Fruit fly (Drosophila melanogaster) whole organism, embryonic: ENCODE results near the gene nAChRbeta1.

Experiments used
- Atf-2 ChIP-seq: fragments of 200-800 bp; sonication (Bioruptor generic); optimal IDR thresholded peaks from 2 replicates; lab custom pipeline; 2016; ENCODE audit warnings: missing biosample characterization, missing genetic modification characterization
- Blimp-1 ChIP-seq: fragments of 200-800 bp; sonication (Bioruptor generic); optimal IDR thresholded peaks from 3 replicates; lab custom pipeline; 2018; ENCODE audit warnings: missing biosample characterization, missing genetic modification characterization, mild to moderate bottlenecking, moderate library complexity, missing genetic modification reagents
- CG10147 ChIP-seq: fragments of 200-800 bp; sonication (Bioruptor generic); optimal IDR thresholded peaks from 2 replicates; lab custom pipeline; 2019; ENCODE audit warnings: missing biosample characterization, mild to moderate bottlenecking, missing genetic modification characterization, moderate library complexity
- CG1024 ChIP-seq: fragments of 200-800 bp; sonication (Bioruptor generic); IDR thresholded peaks from 2 replicates; pipeline ENCODE4 v1.3.6; 2022; ENCODE audit warnings: missing biosample characterization, missing genetic modification characterization
- CG11456 ChIP-seq: fragments of 200-800 bp; sonication (Bioruptor generic); IDR thresholded peaks from 3 replicates; pipeline ENCODE4 v1.3.6; 2022; ENCODE audit warnings: missing biosample characterization, missing genetic modification characterization
- CG13424 ChIP-seq: fragments of 200-800 bp; sonication (Bioruptor generic); optimal IDR thresholded peaks from 2 replicates; lab custom pipeline; 2019; ENCODE audit warnings: missing biosample characterization, mild to moderate bottlenecking, missing genetic modification characterization, moderate library complexity
- CG13894 ChIP-seq: fragments of 200-800 bp; sonication (Bioruptor generic); optimal IDR thresholded peaks from 3 replicates; lab custom pipeline; 2018; ENCODE audit warnings: missing biosample characterization, mild to moderate bottlenecking, missing genetic modification characterization, moderate library complexity
- CG14965 ChIP-seq: fragments of 200-800 bp; sonication (Bioruptor generic); optimal IDR thresholded peaks from 2 replicates; lab custom pipeline; 2016; ENCODE audit warnings: missing biosample characterization, missing genetic modification characterization, borderline replicate concordance
- CG15011 ChIP-seq: fragments of 200-800 bp; sonication (Bioruptor generic); optimal IDR thresholded peaks from 3 replicates; lab custom pipeline; 2018; ENCODE audit warnings: missing biosample characterization, mild to moderate bottlenecking, missing genetic modification characterization
- CG17912 ChIP-seq: fragments of 200-800 bp; sonication (Bioruptor generic); optimal IDR thresholded peaks from 2 replicates; lab custom pipeline; 2018; ENCODE audit warnings: missing biosample characterization, mild to moderate bottlenecking, missing genetic modification characterization
- CG18476 ChIP-seq: fragments of 200-800 bp; sonication (Bioruptor generic); optimal IDR thresholded peaks from 2 replicates; lab custom pipeline; 2016; ENCODE audit warnings: missing biosample characterization, mild to moderate bottlenecking, missing genetic modification characterization
- CG2120 ChIP-seq: fragments of 200-800 bp; sonication (Bioruptor generic); optimal IDR thresholded peaks from 3 replicates; lab custom pipeline; 2016; ENCODE audit warnings: missing biosample characterization, missing genetic modification characterization
- CG32772 ChIP-seq: fragments of 200-800 bp; sonication (Bioruptor generic); IDR thresholded peaks from 2 replicates; pipeline ENCODE4 v1.3.6; 2022; ENCODE audit warnings: missing biosample characterization, missing genetic modification characterization
- CG8359 ChIP-seq: fragments of 200-800 bp; sonication (Bioruptor generic); optimal IDR thresholded peaks from 2 replicates; lab custom pipeline; 2017; ENCODE audit warnings: missing biosample characterization, mild to moderate bottlenecking, missing genetic modification characterization, borderline replicate concordance
- CG8944 ChIP-seq: fragments of 200-800 bp; sonication (Bioruptor generic); optimal IDR thresholded peaks from 3 replicates; lab custom pipeline; 2016; ENCODE audit warnings: missing biosample characterization, missing genetic modification characterization
- CG9609 ChIP-seq: fragments of 200-800 bp; sonication (Bioruptor generic); optimal IDR thresholded peaks from 3 replicates; lab custom pipeline; 2016; ENCODE audit warnings: missing biosample characterization, missing genetic modification characterization
- CoRest ChIP-seq: fragments of 200-800 bp; sonication (Bioruptor generic); optimal IDR thresholded peaks from 3 replicates; lab custom pipeline; 2018; ENCODE audit warnings: missing biosample characterization, mild to moderate bottlenecking, missing genetic modification characterization, moderate library complexity
- CrebB ChIP-seq: fragments of 200-800 bp; sonication (Bioruptor generic); optimal IDR thresholded peaks from 3 replicates; lab custom pipeline; 2018; ENCODE audit warnings: missing biosample characterization, mild to moderate bottlenecking, missing genetic modification characterization
- Deaf1 ChIP-seq: fragments of 200-800 bp; optimal IDR thresholded peaks from 3 replicates; lab custom pipeline; 2019; ENCODE audit warnings: missing biosample characterization, mild to moderate bottlenecking, missing genetic modification characterization, moderate library complexity
- Dek ChIP-seq: fragments of 200-800 bp; sonication (Bioruptor generic); optimal IDR thresholded peaks from 3 replicates; lab custom pipeline; 2019; ENCODE audit warnings: missing biosample characterization, mild to moderate bottlenecking, missing genetic modification characterization, moderate library complexity
- Dll ChIP-seq: fragments of 200-800 bp; sonication (Bioruptor generic); IDR thresholded peaks from 4 replicates; pipeline ENCODE4 v1.3.6; 2022; ENCODE audit warnings: missing biosample characterization, missing genetic modification characterization; ENCODE audit not compliant: partially characterized antibody
- Doc3 ChIP-seq: fragments of 200-800 bp; sonication (Bioruptor generic); IDR thresholded peaks from 3 replicates; pipeline ENCODE4 v1.3.6; 2022; ENCODE audit warnings: missing biosample characterization, missing genetic modification characterization; ENCODE audit not compliant: partially characterized antibody
- Elba2 ChIP-seq: fragments of 200-800 bp; sonication (Bioruptor generic); optimal IDR thresholded peaks from 3 replicates; lab custom pipeline; 2016; ENCODE audit warnings: missing biosample characterization, missing genetic modification characterization
- Fer3 ChIP-seq: fragments of 200-800 bp; sonication (Bioruptor generic); optimal IDR thresholded peaks from 2 replicates; lab custom pipeline; 2018; ENCODE audit warnings: missing biosample characterization, mild to moderate bottlenecking, missing genetic modification characterization, moderate library complexity
- HLHmδ ChIP-seq: fragments of 200-800 bp; sonication (Bioruptor generic); optimal IDR thresholded peaks from 2 replicates; lab custom pipeline; 2018; ENCODE audit warnings: missing biosample characterization, mild to moderate bottlenecking, missing genetic modification characterization, moderate library complexity
- Hand ChIP-seq: fragments of 200-800 bp; sonication (Bioruptor generic); optimal IDR thresholded peaks from 2 replicates; lab custom pipeline; 2017; ENCODE audit warnings: mild to moderate bottlenecking, missing biosample characterization, missing genetic modification reagents, missing genetic modification characterization
- Hr51 ChIP-seq, 2 experiments: fragments of 200-800 bp; sonication (Bioruptor generic); optimal IDR thresholded peaks; 2 replicates in 1 of 2; 3 replicates in 1 of 2; lab custom pipeline; 2016 to 2018; ENCODE audit warnings: missing biosample characterization in 2 of 2, missing genetic modification characterization in 2 of 2, mild to moderate bottlenecking in 1 of 2, moderate library complexity in 1 of 2
- Lim3 ChIP-seq: fragments of 200-800 bp; sonication (Bioruptor generic); IDR thresholded peaks from 2 replicates; pipeline ENCODE4 v1.3.6; 2022; ENCODE audit warnings: missing biosample characterization, missing genetic modification characterization
- Rx ChIP-seq: fragments of 200-800 bp; sonication (Bioruptor generic); IDR thresholded peaks from 2 replicates; pipeline ENCODE4 v1.3.6; 2022; ENCODE audit warnings: missing biosample characterization, missing genetic modification characterization
- Side ChIP-seq: fragments of 200-800 bp; sonication (Bioruptor generic); optimal IDR thresholded peaks from 2 replicates; lab custom pipeline; 2016; ENCODE audit warnings: missing biosample characterization, missing genetic modification characterization
- Spps ChIP-seq: fragments of 200-800 bp; sonication (Bioruptor generic); optimal IDR thresholded peaks from 2 replicates; lab custom pipeline; 2018; ENCODE audit warnings: missing biosample characterization, mild to moderate bottlenecking, missing genetic modification characterization
- YL-1 ChIP-seq: fragments of 200-800 bp; sonication (Bioruptor generic); optimal IDR thresholded peaks from 3 replicates; lab custom pipeline; 2017; ENCODE audit warnings: missing biosample characterization, mild to moderate bottlenecking, missing genetic modification characterization
- ap ChIP-seq: fragments of 200-800 bp; sonication (Bioruptor generic); IDR thresholded peaks from 2 replicates; pipeline ENCODE4 v1.3.6; 2022; ENCODE audit warnings: missing biosample characterization, missing genetic modification characterization
- ato ChIP-seq: fragments of 200-800 bp; sonication (Bioruptor generic); IDR thresholded peaks from 2 replicates; pipeline ENCODE4 v1.3.6; 2022; ENCODE audit warnings: missing biosample characterization, missing genetic modification characterization; ENCODE audit not compliant: partially characterized antibody
- cg ChIP-seq: fragments of 200-800 bp; sonication (Bioruptor generic); optimal IDR thresholded peaks from 3 replicates; lab custom pipeline; 2019; ENCODE audit warnings: missing biosample characterization, mild to moderate bottlenecking, missing genetic modification characterization, moderate library complexity
- cwo ChIP-seq: fragments of 200-800 bp; sonication (Bioruptor generic); optimal IDR thresholded peaks from 3 replicates; lab custom pipeline; 2017; ENCODE audit warnings: missing biosample characterization, missing genetic modification characterization, mild to moderate bottlenecking, moderate library complexity, missing genetic modification reagents
- ken ChIP-seq: fragments of 200-800 bp; sonication (Bioruptor generic); IDR thresholded peaks from 3 replicates; pipeline ENCODE4 v1.3.6; 2022; ENCODE audit warnings: missing biosample characterization, missing genetic modification characterization
- lab ChIP-seq: fragments of 200-800 bp; sonication (Bioruptor generic); optimal IDR thresholded peaks from 3 replicates; lab custom pipeline; 2017; ENCODE audit warnings: missing biosample characterization, missing genetic modification characterization, mild to moderate bottlenecking, moderate library complexity, missing genetic modification reagents
- odd ChIP-seq: fragments of 200-800 bp; sonication (Bioruptor generic); optimal IDR thresholded peaks from 2 replicates; lab custom pipeline; 2017; ENCODE audit warnings: missing biosample characterization, mild to moderate bottlenecking, missing genetic modification characterization
- ranshi ChIP-seq: fragments of 200-800 bp; sonication (Bioruptor generic); IDR thresholded peaks from 2 replicates; pipeline ENCODE4 v1.3.6; 2022; ENCODE audit warnings: missing biosample characterization, missing genetic modification characterization
- tio ChIP-seq: fragments of 200-800 bp; sonication (Bioruptor generic); optimal IDR thresholded peaks from 2 replicates; lab custom pipeline; 2017; ENCODE audit warnings: missing biosample characterization, missing genetic modification characterization, inconsistent platforms

nAChRbeta1 gene

DNA sequence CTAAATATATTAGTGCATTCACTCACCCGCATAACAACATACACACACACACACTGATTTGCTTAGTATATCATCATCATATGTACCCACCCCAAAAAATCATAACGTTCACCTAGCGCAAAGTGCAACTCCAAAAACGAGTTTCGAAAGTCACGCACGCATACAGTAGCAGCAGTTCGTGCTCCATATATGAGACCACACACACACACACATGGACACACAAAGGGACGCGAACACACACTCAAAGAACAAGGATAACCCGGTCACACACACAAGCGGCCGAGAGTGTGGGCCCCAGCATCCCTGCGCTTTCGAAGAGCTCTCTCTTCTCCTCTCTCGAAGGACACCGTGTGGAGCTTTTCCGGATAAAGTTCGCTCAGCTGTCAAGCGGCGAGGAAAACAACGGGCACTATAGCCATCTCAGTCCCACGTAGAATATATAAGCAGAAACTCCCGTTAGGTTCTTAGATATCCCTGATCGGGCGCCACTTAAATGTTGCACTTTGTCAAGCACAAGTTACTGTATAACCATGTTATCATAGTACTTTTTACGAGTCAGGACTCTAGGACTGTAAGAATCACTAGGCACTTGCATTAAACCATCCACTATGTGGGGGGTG lies 2.1 kb downstream of the nAChRbeta1 start (continued):
- TF ChIP-seq CG1024 (GFP tag; lab: Robert Waterston, UW) (no peak), CG8359 (GFP tag; lab: Kevin White, UChicago) (no peak), cwo (GFP tag; lab: Kevin White, UChicago) (no peak), CG8944 (GFP tag; lab: Kevin White, UChicago) (no peak), Hr51 (GFP tag; optimal IDR thresholded peaks at IDR 0.05; lab: Kevin White, UChicago) (no peak), CG13894 (tag; lab: Kevin White, UChicago) (peak; percentile 83), CrebB (no peak), Deaf1 (tag; lab: Kevin White, UChicago) (peak; percentile 55), Dll (GFP tag; lab: Robert Waterston, UW) (no peak), lab (GFP tag; lab: Kevin White, UChicago) (no peak), Doc3 (GFP tag; lab: Robert Waterston, UW) (no peak), Side (GFP tag; lab: Kevin White, UChicago) (no peak), CG15011 (GFP tag; lab: Kevin White, UChicago) (no peak), Spps (tag; lab: Kevin White, UChicago) (no peak), ap (GFP tag; lab: Robert Waterston, UW) (no peak), Hand (no peak), ranshi (no peak), CG32772 (no peak), Fer3 (no peak), CG13424 (tag; lab: Kevin White, UChicago) (no peak), CG17912 (GFP tag; lab: Kevin White, UChicago) (no peak), YL-1 (GFP tag; lab: Kevin White, UChicago) (no peak), CoRest (tag; lab: Kevin White, UChicago) (no peak), CG10147 (GFP tag; lab: Kevin White, UChicago) (no peak), Elba2 (GFP tag; lab: Kevin White, UChicago) (no peak), Dek (tag; lab: Kevin White, UChicago) (no peak), CG14965 (GFP tag; lab: Kevin White, UChicago) (no peak), Atf-2 (GFP tag; lab: Kevin White, UChicago) (no peak), CG9609 (no peak), cg (GFP tag; lab: Kevin White, UChicago) (peak; percentile 58), ato (GFP tag; lab: Robert Waterston, UW) (no peak), Lim3 (GFP tag; lab: Robert Waterston, UW) (no peak), CG2120 (GFP tag; lab: Kevin White, UChicago) (no peak), CG11456 (0 out of 3 replicates have a peak, but pooled peaks have one; percentile 37), CG18476 (GFP tag; lab: Kevin White, UChicago) (no peak), odd (GFP tag; lab: Kevin White, UChicago) (no peak), HLHmδ (GFP tag; lab: Kevin White, UChicago) (peak; percentile 28), Blimp-1 (GFP tag; lab: Kevin White, UChicago) (no peak), Rx (no peak), ken (GFP tag; lab: Robert Waterston, UW) (no peak), tio (no peak)
